Worm (Caenorhabditis elegans) whole organism, L3 larva: ENCODE data around the gene F52E4.5.

Source experiments
- fkh-10 ChIP-seq: sonication (generic microtip); optimal IDR thresholded peaks from 2 replicates; lab custom pipeline; 2017; ENCODE audit warnings: missing biosample characterization, missing genetic modification reagents, missing genetic modification characterization
- lin-15B ChIP-seq: fragments of 150-350 bp; optimal IDR thresholded peaks from 2 replicates; lab custom pipeline; 2014; ENCODE audit warnings: missing biosample characterization, missing genetic modification characterization
- nfya-1 ChIP-seq: sonication (generic microtip); optimal IDR thresholded peaks from 2 replicates; lab custom pipeline; 2017; ENCODE audit warnings: missing genetic modification characterization, mild to moderate bottlenecking, missing compliant biosample characterization, antibody characterized with exemption, moderate library complexity; ENCODE audit not compliant: insufficient read depth

- TF ChIP-seq lin-15B (tag; lab: Kevin White, UChicago) (no peak), fkh-10 (no peak), nfya-1 (tag; lab: Kevin White, UChicago) (no peak)
These were observed 23.4 kb upstream of the F52E4.5 start, which contains the start of gene gpcp-1 for ce11 chrX:3110576-3110975.
